Fruit fly (Drosophila melanogaster) whole organism, prepupa: ENCODE measurements around the gene Setx.

Experiments
- CG16779 ChIP-seq: fragments of 200-800 bp; sonication (Bioruptor generic); optimal IDR thresholded peaks from 3 replicates; lab custom pipeline; 2017; ENCODE audit warnings: missing biosample characterization, mild to moderate bottlenecking, missing genetic modification characterization
- CG6854 ChIP-seq: fragments of 200-800 bp; sonication (Bioruptor generic); optimal IDR thresholded peaks from 2 replicates; lab custom pipeline; 2017; ENCODE audit warnings: missing biosample characterization, mild to moderate bottlenecking, missing genetic modification characterization
- CG8632 ChIP-seq: fragments of 200-800 bp; sonication (Bioruptor generic); optimal IDR thresholded peaks from 3 replicates; lab custom pipeline; 2016; ENCODE audit warnings: missing biosample characterization, missing genetic modification characterization
- Sox102F ChIP-seq: fragments of 200-800 bp; sonication (Bioruptor generic); optimal IDR thresholded peaks from 2 replicates; lab custom pipeline; 2016; ENCODE audit warnings: missing biosample characterization, mild to moderate bottlenecking, missing genetic modification characterization
- cyc ChIP-seq: fragments of 200-800 bp; sonication (Bioruptor generic); optimal IDR thresholded peaks from 3 replicates; lab custom pipeline; 2016; ENCODE audit warnings: missing biosample characterization, missing genetic modification characterization

dm6 chr3L:8177795-8178564 lies 40.7 kb upstream of the Setx start, which contains the start of gene Nmt:
- TF ChIP-seq cyc (GFP tag; lab: Kevin White, UChicago) (no peak), CG6854 (GFP tag; lab: Kevin White, UChicago) (no peak), CG8632 (peak; percentile 24), Sox102F (no peak), CG16779 (no peak)
